Fruit fly (Drosophila melanogaster): ENCODE measurements around the gene Naa20B.
A peak's percentile ranks its signal among the peaks of the same experiment; 100 is the strongest.

Gene Naa20B

dm6 chr2L:13291960-13292487 is 34.7 kb downstream of the Naa20B start (continued):
- TF ChIP-seq TFAM (GFP tag; optimal IDR thresholded peaks at IDR 0.05) (no peak), CG3065 (GFP tag; optimal IDR thresholded peaks at IDR 0.05) (no peak), stwl (tag; optimal IDR thresholded peaks at IDR 0.05) (no peak), zen (tag; optimal IDR thresholded peaks at IDR 0.05) (no peak), sd (tag; optimal IDR thresholded peaks at IDR 0.05) (peak; percentile 47), NC2α (GFP tag; optimal IDR thresholded peaks at IDR 0.05) (no peak), cad (GFP tag; optimal IDR thresholded peaks at IDR 0.05) (no peak), kni (GFP tag; optimal IDR thresholded peaks at IDR 0.05) (no peak), Doc2 (GFP tag; IDR thresholded peaks at IDR 0.05) (no peak), Nf-YC (tag; optimal IDR thresholded peaks at IDR 0.05) (peak; percentile 13), tin (GFP tag; optimal IDR thresholded peaks at IDR 0.05) (no peak)

- TF ChIP-seq sug (tag; optimal IDR thresholded peaks at IDR 0.05) (no peak), CG17328 (GFP tag; IDR thresholded peaks at IDR 0.05) (no peak), Ets65A (GFP tag) (peak; percentile 71), Lhr (GFP tag; optimal IDR thresholded peaks at IDR 0.05) (no peak), Blimp-1 (GFP tag; optimal IDR thresholded peaks at IDR 0.05) (peak; percentile 75), chinmo (GFP tag; IDR thresholded peaks at IDR 0.05; ENCODE audit: partially characterized antibody) (0 out of 4 replicates have a peak, but pooled peaks have one; percentile 61), Sox100B (GFP tag; optimal IDR thresholded peaks at IDR 0.05) (no peak), pros (GFP tag; optimal IDR thresholded peaks at IDR 0.05) (peak; percentile 88)
Measured at dm6 chr2L:13292626-13293025, 35.3 kb downstream of the Naa20B start, which contains the start of gene CG16824. Gene CG16824 (plus strand): TSS chr2L:13293009.

DNA sequence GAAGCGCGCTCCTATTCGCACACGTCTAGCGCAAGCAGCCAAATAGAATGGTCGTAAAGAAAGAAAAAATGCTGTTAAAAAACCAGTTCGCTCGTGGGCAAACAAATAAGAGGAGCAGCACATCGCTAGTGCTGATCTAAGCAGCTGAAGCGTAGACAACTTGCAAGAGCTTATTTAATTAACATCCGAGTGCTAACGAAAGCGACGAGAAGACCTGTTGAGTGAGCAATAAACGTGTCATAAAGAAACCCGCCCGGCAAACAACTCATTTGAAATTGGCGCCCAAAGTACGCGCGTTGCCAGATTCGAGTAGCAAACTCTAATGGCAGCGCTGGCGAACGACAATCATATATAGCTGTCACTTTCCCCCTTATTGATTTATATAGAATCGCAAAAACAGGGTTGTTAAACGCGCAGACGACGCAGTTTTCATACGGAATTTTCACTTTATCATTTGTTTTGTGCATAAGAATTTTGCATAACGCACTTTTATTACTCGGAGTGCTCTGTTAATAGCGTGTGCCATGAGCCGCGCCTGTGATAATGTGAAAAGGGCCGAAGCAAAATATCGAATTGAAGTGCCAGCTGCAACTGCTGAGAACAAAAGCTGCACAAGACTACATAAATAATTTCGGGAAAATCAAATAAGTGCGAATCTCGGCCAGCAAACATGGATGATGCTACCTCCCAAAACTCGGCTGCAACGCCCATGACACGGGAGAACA is 38.9 kb downstream of the Naa20B start:
- TF ChIP-seq pb (GFP tag; optimal IDR thresholded peaks at IDR 0.05) (no peak), CG10654 (GFP tag; optimal IDR thresholded peaks at IDR 0.05) (no peak), chm (GFP tag; IDR thresholded peaks at IDR 0.05) (no peak), luna (GFP tag; optimal IDR thresholded peaks at IDR 0.05) (no peak), Asciz (GFP tag; optimal IDR thresholded peaks at IDR 0.05) (no peak), CG18262 (tag; optimal IDR thresholded peaks at IDR 0.05) (no peak), nerfin-1 (tag; optimal IDR thresholded peaks at IDR 0.05) (peak; percentile 98), CG14860 (GFP tag; IDR thresholded peaks at IDR 0.05; ENCODE audit: partially characterized antibody) (no peak), CG17802 (tag; optimal IDR thresholded peaks at IDR 0.05) (no peak), slou (GFP tag; optimal IDR thresholded peaks at IDR 0.05) (no peak), CG2120 (GFP tag; optimal IDR thresholded peaks at IDR 0.05) (peak; percentile 1), CG6654 (GFP tag; optimal IDR thresholded peaks at IDR 0.05) (no peak), CG8478 (optimal IDR thresholded peaks at IDR 0.05) (no peak), pros (GFP tag; optimal IDR thresholded peaks at IDR 0.05) (no peak), fu2 (GFP tag; optimal IDR thresholded peaks at IDR 0.05) (no peak), CG10979 (tag; optimal IDR thresholded peaks at IDR 0.05) (no peak), kah (GFP tag; optimal IDR thresholded peaks at IDR 0.05) (no peak), CG16813 (GFP tag; IDR thresholded peaks at IDR 0.05; ENCODE audit: partially characterized antibody) (0 out of 3 replicates have a peak, but pooled peaks have one; percentile 38), sens (GFP tag) (peak; percentile 70), Meics (GFP tag; optimal IDR thresholded peaks at IDR 0.05) (no peak), Sin3A (optimal IDR thresholded peaks at IDR 0.05) (peak; percentile 48), bsh (GFP tag; optimal IDR thresholded peaks at IDR 0.05) (no peak), unpg (GFP tag; optimal IDR thresholded peaks at IDR 0.05) (no peak), hkb (optimal IDR thresholded peaks at IDR 0.05) (peak; percentile 40), hkb (GFP tag; IDR thresholded peaks at IDR 0.05) (no peak), esg (GFP tag; conservative IDR thresholded peaks at IDR 0.05) (no peak), toy (GFP tag; IDR thresholded peaks at IDR 0.05) (no peak), bbx (GFP tag; IDR thresholded peaks at IDR 0.05; ENCODE audit: partially characterized antibody) (peak; percentile 53; the same call in 1 of the 2 replicates), eve (GFP tag; optimal IDR thresholded peaks at IDR 0.05) (no peak), CG1024 (GFP tag; IDR thresholded peaks at IDR 0.05) (no peak)

All from whole organism, embryonic.